Worm (Caenorhabditis elegans): ENCODE results near the gene idpp-1.
A peak's percentile ranks its signal among the peaks of the same experiment; 100 is the strongest.

idpp-1 gene

ce11 chrIII:740382-740781 is at the start of gene idpp-1:
TSS of gene idpp-1 (plus strand) at chrIII:740682.
- TF ChIP-seq egl-5 (tag; optimal IDR thresholded peaks at IDR 0.05) (no peak), nfya-1 (tag; optimal IDR thresholded peaks at IDR 0.05; ENCODE audit: insufficient read depth) (no peak), pha-4 (tag; optimal IDR thresholded peaks at IDR 0.05) (peak; percentile 63)

- TF ChIP-seq unc-62 (GFP tag; optimal IDR thresholded peaks at IDR 0.05) (no peak), nhr-25 (tag; optimal IDR thresholded peaks at IDR 0.05) (no peak), ama-1 (optimal IDR thresholded peaks at IDR 0.05) (no peak), fkh-2 (tag; optimal IDR thresholded peaks at IDR 0.05) (no peak), nhr-23 (tag; optimal IDR thresholded peaks at IDR 0.05) (no peak), aly-2 (tag; optimal IDR thresholded peaks at IDR 0.05) (no peak), elt-3 (tag; optimal IDR thresholded peaks at IDR 0.05) (no peak), ceh-9 (tag; optimal IDR thresholded peaks at IDR 0.05) (no peak), ceh-82 (tag; optimal IDR thresholded peaks at IDR 0.05) (no peak)
Measured at ce11 chrIII:691933-692332, 48.5 kb upstream of the idpp-1 start, which contains the start of gene W02B3.7. TSS of gene W02B3.7 (minus strand) at chrIII:692033.

ce11 chrIII:696372-696771 is 44.1 kb upstream of the idpp-1 start, which contains the start of gene sel-15:
TSS of gene sel-15 (minus strand) at chrIII:696472.
- TF ChIP-seq skn-1 (tag; optimal IDR thresholded peaks at IDR 0.05) (no peak), elt-1 (tag; optimal IDR thresholded peaks at IDR 0.05) (no peak), egl-5 (tag; optimal IDR thresholded peaks at IDR 0.05) (no peak), aly-2 (tag; optimal IDR thresholded peaks at IDR 0.05) (no peak), nhr-11 (tag; optimal IDR thresholded peaks at IDR 0.05) (no peak), mml-1 (tag; optimal IDR thresholded peaks at IDR 0.05) (no peak), zag-1 (tag; optimal IDR thresholded peaks at IDR 0.05) (no peak)

- TF ChIP-seq mdl-1 (tag; optimal IDR thresholded peaks at IDR 0.05) (no peak), ama-1 (optimal IDR thresholded peaks at IDR 0.05) (no peak), unc-62 (GFP tag; optimal IDR thresholded peaks at IDR 0.05) (no peak)
Measured at ce11 chrIII:698814-699213, 41.7 kb upstream of the idpp-1 start.

ce11 chrIII:710042-710441 is 30.4 kb upstream of the idpp-1 start:
- TF ChIP-seq fos-1 (tag; optimal IDR thresholded peaks at IDR 0.05): no peak
- no peak for TF ChIP-seq elt-3 (tag; optimal IDR thresholded peaks at IDR 0.05)

ce11 chrIII:724819-725218 is 15.7 kb upstream of the idpp-1 start, which contains the start of gene flp-24:
TSS of gene flp-24 (plus strand) at chrIII:725119.
- TF ChIP-seq ztf-11 (tag; optimal IDR thresholded peaks at IDR 0.05) (no peak), ceh-16 (tag; optimal IDR thresholded peaks at IDR 0.05) (no peak), nhr-237 (tag; optimal IDR thresholded peaks at IDR 0.05) (no peak), zag-1 (tag; optimal IDR thresholded peaks at IDR 0.05) (no peak), nhr-77 (tag; optimal IDR thresholded peaks at IDR 0.05) (no peak), hmg-11 (tag; optimal IDR thresholded peaks at IDR 0.05) (no peak), egl-27 (tag; optimal IDR thresholded peaks at IDR 0.05) (no peak), R02D3.7 (tag; optimal IDR thresholded peaks at IDR 0.05) (no peak), daf-12 (tag; optimal IDR thresholded peaks at IDR 0.05) (no peak), nhr-28 (tag; optimal IDR thresholded peaks at IDR 0.05) (no peak), lsy-12 (tag; optimal IDR thresholded peaks at IDR 0.05) (no peak), fkh-2 (tag; optimal IDR thresholded peaks at IDR 0.05) (no peak), nhr-43 (tag; optimal IDR thresholded peaks at IDR 0.05; ENCODE audit: poor library complexity, severe bottlenecking) (no peak), nhr-25 (tag; optimal IDR thresholded peaks at IDR 0.05) (no peak)

- TF ChIP-seq elt-1 (tag; optimal IDR thresholded peaks at IDR 0.05) (no peak), ztf-11 (tag; optimal IDR thresholded peaks at IDR 0.05) (no peak), daf-12 (tag; optimal IDR thresholded peaks at IDR 0.05) (no peak), tbx-2 (tag; optimal IDR thresholded peaks at IDR 0.05) (no peak), elt-3 (tag; optimal IDR thresholded peaks at IDR 0.05) (no peak), nhr-67 (tag; optimal IDR thresholded peaks at IDR 0.05) (no peak)
Measured at ce11 chrIII:728074-728473, 12.4 kb upstream of the idpp-1 start.

Data from whole organism, L3 larva.